Fruit fly (Drosophila melanogaster) whole organism, embryonic: Measurements from ENCODE around the gene CG13716.
A peak's percentile ranks its signal among the peaks of the same experiment; 100 is the strongest.

Experiments used
- CG11456 ChIP-seq: fragments of 200-800 bp; sonication (Bioruptor generic); IDR thresholded peaks from 3 replicates; pipeline ENCODE4 v1.3.6; 2022; ENCODE audit warnings: missing biosample characterization, missing genetic modification characterization
- CG12659 ChIP-seq: fragments of 200-800 bp; sonication (Bioruptor generic); optimal IDR thresholded peaks from 3 replicates; lab custom pipeline; 2017; ENCODE audit warnings: mild to moderate bottlenecking, missing biosample characterization, missing genetic modification reagents, missing genetic modification characterization
- CG13424 ChIP-seq: fragments of 200-800 bp; sonication (Bioruptor generic); optimal IDR thresholded peaks from 2 replicates; lab custom pipeline; 2019; ENCODE audit warnings: missing biosample characterization, mild to moderate bottlenecking, missing genetic modification characterization, moderate library complexity
- CG1529 ChIP-seq: fragments of 200-800 bp; sonication (Bioruptor generic); optimal IDR thresholded peaks from 3 replicates; lab custom pipeline; 2018; ENCODE audit warnings: missing biosample characterization, missing genetic modification characterization
- CG17186 ChIP-seq: fragments of 200-800 bp; sonication (Bioruptor generic); optimal IDR thresholded peaks from 3 replicates; lab custom pipeline; 2017; ENCODE audit warnings: missing biosample characterization, missing genetic modification reagents, missing genetic modification characterization
- CG2199 ChIP-seq: fragments of 200-800 bp; sonication (Bioruptor generic); IDR thresholded peaks from 3 replicates; pipeline ENCODE4 v1.3.6; 2022; ENCODE audit warnings: missing biosample characterization, missing genetic modification characterization
- CG30403 ChIP-seq: fragments of 200-800 bp; sonication (Bioruptor generic); optimal IDR thresholded peaks from 3 replicates; lab custom pipeline; 2016; ENCODE audit warnings: missing biosample characterization, missing genetic modification characterization
- CG4820 ChIP-seq: fragments of 200-800 bp; sonication (Bioruptor generic); optimal IDR thresholded peaks from 3 replicates; lab custom pipeline; 2016; ENCODE audit warnings: missing biosample characterization, missing genetic modification characterization
- CG6683 ChIP-seq: fragments of 200-800 bp; sonication (Bioruptor generic); optimal IDR thresholded peaks from 2 replicates; lab custom pipeline; 2017; ENCODE audit warnings: missing biosample characterization, mild to moderate bottlenecking, missing genetic modification characterization, missing genetic modification reagents
- CG6813 ChIP-seq: fragments of 200-800 bp; sonication (Bioruptor generic); optimal IDR thresholded peaks from 2 replicates; lab custom pipeline; 2017; ENCODE audit warnings: missing biosample characterization, missing genetic modification characterization, mild to moderate bottlenecking, moderate library complexity, missing genetic modification reagents
- CG7357 ChIP-seq: fragments of 200-800 bp; sonication (Bioruptor generic); IDR thresholded peaks from 3 replicates; pipeline ENCODE4 v1.3.6; 2022; ENCODE audit warnings: missing biosample characterization, missing genetic modification characterization
- CG7372 ChIP-seq: fragments of 200-800 bp; sonication (Bioruptor generic); IDR thresholded peaks from 2 replicates; pipeline ENCODE4 v1.3.6; 2022; ENCODE audit warnings: missing biosample characterization, missing genetic modification characterization
- CG9437 ChIP-seq: fragments of 200-800 bp; sonication (Bioruptor generic); optimal IDR thresholded peaks from 2 replicates; lab custom pipeline; 2018; ENCODE audit warnings: missing biosample characterization, mild to moderate bottlenecking, missing genetic modification characterization
- CG9609 ChIP-seq: fragments of 200-800 bp; sonication (Bioruptor generic); optimal IDR thresholded peaks from 3 replicates; lab custom pipeline; 2016; ENCODE audit warnings: missing biosample characterization, missing genetic modification characterization
- CG9817 ChIP-seq: fragments of 200-800 bp; sonication (Bioruptor generic); optimal IDR thresholded peaks from 2 replicates; lab custom pipeline; 2018; ENCODE audit warnings: missing biosample characterization, mild to moderate bottlenecking, missing genetic modification characterization, moderate library complexity
- CoRest ChIP-seq: fragments of 200-800 bp; sonication (Bioruptor generic); optimal IDR thresholded peaks from 3 replicates; lab custom pipeline; 2018; ENCODE audit warnings: missing biosample characterization, mild to moderate bottlenecking, missing genetic modification characterization, moderate library complexity
- D19A ChIP-seq: fragments of 200-800 bp; optimal IDR thresholded peaks from 3 replicates; lab custom pipeline; 2019; ENCODE audit warnings: missing biosample characterization, mild to moderate bottlenecking, missing genetic modification characterization, moderate library complexity
- Ets65A ChIP-seq: fragments of 200-800 bp; sonication (Bioruptor generic); peaks from one replicate; lab custom pipeline; 2016; ENCODE audit warnings: missing biosample characterization, missing genetic modification characterization
- Fer3 ChIP-seq: fragments of 200-800 bp; sonication (Bioruptor generic); optimal IDR thresholded peaks from 2 replicates; lab custom pipeline; 2018; ENCODE audit warnings: missing biosample characterization, mild to moderate bottlenecking, missing genetic modification characterization, moderate library complexity
- Gug ChIP-seq: fragments of 200-800 bp; sonication (Bioruptor generic); IDR thresholded peaks from 4 replicates; pipeline ENCODE4 v1.3.6; 2022; ENCODE audit warnings: missing biosample characterization, missing genetic modification characterization
- Med ChIP-seq: fragments of 200-800 bp; sonication (Bioruptor generic); peaks from one replicate; lab custom pipeline; 2016; ENCODE audit warnings: missing biosample characterization, missing genetic modification characterization, mild to moderate bottlenecking, inconsistent platforms, moderate library complexity
- Nf-YB ChIP-seq: fragments of 200-800 bp; sonication (Bioruptor generic); optimal IDR thresholded peaks from 3 replicates; lab custom pipeline; 2019; ENCODE audit warnings: missing biosample characterization, mild to moderate bottlenecking, missing genetic modification characterization, moderate library complexity
- Oli ChIP-seq: fragments of 200-800 bp; sonication (Bioruptor generic); optimal IDR thresholded peaks from 2 replicates; lab custom pipeline; 2018; ENCODE audit warnings: missing biosample characterization, mild to moderate bottlenecking, missing genetic modification characterization, moderate library complexity
- Ravus ChIP-seq: fragments of 200-800 bp; sonication (Bioruptor generic); IDR thresholded peaks from 2 replicates; pipeline ENCODE4 v1.3.6; 2022; ENCODE audit warnings: missing biosample characterization, missing genetic modification characterization
- Sox100B ChIP-seq: fragments of 200-800 bp; sonication (Bioruptor generic); optimal IDR thresholded peaks from 3 replicates; lab custom pipeline; 2018; ENCODE audit warnings: missing biosample characterization, mild to moderate bottlenecking, missing genetic modification characterization
- Sox102F ChIP-seq: fragments of 200-800 bp; sonication (Bioruptor generic); optimal IDR thresholded peaks from 2 replicates; lab custom pipeline; 2018; ENCODE audit warnings: missing biosample characterization, mild to moderate bottlenecking, missing genetic modification characterization, moderate library complexity
- Xbp1 ChIP-seq: fragments of 200-800 bp; sonication (Bioruptor generic); optimal IDR thresholded peaks from 3 replicates; lab custom pipeline; 2016; ENCODE audit warnings: missing biosample characterization, mild to moderate bottlenecking, missing genetic modification characterization
- Xrp1 ChIP-seq: fragments of 200-800 bp; sonication (Bioruptor generic); IDR thresholded peaks from 2 replicates; pipeline ENCODE4 v1.3.6; 2022; ENCODE audit warnings: missing biosample characterization, missing genetic modification characterization
- YL-1 ChIP-seq: fragments of 200-800 bp; sonication (Bioruptor generic); optimal IDR thresholded peaks from 3 replicates; lab custom pipeline; 2017; ENCODE audit warnings: missing biosample characterization, mild to moderate bottlenecking, missing genetic modification characterization
- ab ChIP-seq: fragments of 200-800 bp; sonication (Bioruptor generic); optimal IDR thresholded peaks from 2 replicates; lab custom pipeline; 2016; ENCODE audit warnings: missing biosample characterization, missing genetic modification characterization
- abd-A ChIP-seq: fragments of 200-800 bp; sonication (Bioruptor generic); optimal IDR thresholded peaks from 3 replicates; lab custom pipeline; 2019; ENCODE audit warnings: missing biosample characterization, mild to moderate bottlenecking, missing genetic modification characterization, moderate library complexity
- az2 ChIP-seq: fragments of 200-800 bp; sonication (Bioruptor generic); optimal IDR thresholded peaks from 3 replicates; lab custom pipeline; 2016; ENCODE audit warnings: missing biosample characterization, missing genetic modification characterization
- chm ChIP-seq: fragments of 200-800 bp; sonication (Bioruptor generic); IDR thresholded peaks from 2 replicates; pipeline ENCODE4 v1.3.6; 2022; ENCODE audit warnings: missing biosample characterization, missing genetic modification characterization
- ci ChIP-seq: fragments of 200-800 bp; sonication (Bioruptor generic); IDR thresholded peaks from 3 replicates; pipeline ENCODE4 v1.3.6; 2022; ENCODE audit warnings: missing biosample characterization, missing genetic modification characterization
- dmrt11E ChIP-seq: fragments of 200-800 bp; sonication (Bioruptor generic); optimal IDR thresholded peaks from 3 replicates; lab custom pipeline; 2018; ENCODE audit warnings: missing biosample characterization, mild to moderate bottlenecking, missing genetic modification characterization, moderate library complexity
- dmrt99B ChIP-seq: fragments of 200-800 bp; sonication (Bioruptor generic); optimal IDR thresholded peaks from 2 replicates; lab custom pipeline; 2018; ENCODE audit warnings: missing biosample characterization, mild to moderate bottlenecking, missing genetic modification characterization, moderate library complexity
- esg ChIP-seq: fragments of 200-800 bp; sonication (Bioruptor generic); conservative IDR thresholded peaks from 2 replicates; pipeline ENCODE4 v1.3.6; 2022; ENCODE audit warnings: missing biosample characterization, missing genetic modification characterization
- fd3F ChIP-seq: fragments of 200-800 bp; sonication (Bioruptor generic); optimal IDR thresholded peaks from 2 replicates; lab custom pipeline; 2018; ENCODE audit warnings: missing biosample characterization, mild to moderate bottlenecking, missing genetic modification characterization, moderate library complexity
- gce ChIP-seq: fragments of 200-800 bp; sonication (Bioruptor generic); IDR thresholded peaks from 3 replicates; pipeline ENCODE4 v1.3.6; 2022; ENCODE audit warnings: missing biosample characterization, missing genetic modification characterization
- lilli ChIP-seq: fragments of 200-800 bp; sonication (Bioruptor generic); optimal IDR thresholded peaks from 3 replicates; lab custom pipeline; 2016; ENCODE audit warnings: missing biosample characterization, missing genetic modification characterization
- lola ChIP-seq, 3 experiments: fragments of >200 bp in 2 of 3; fragments of 200-800 bp in 1 of 3; sonication (Bioruptor generic) in 1 of 3; optimal IDR thresholded peaks; 2 replicates each; lab custom pipeline; 2017 to 2019; ENCODE audit warnings: missing biosample characterization in 3 of 3, missing genetic modification characterization in 3 of 3, mild to moderate bottlenecking in 1 of 3, moderate library complexity in 1 of 3
- org-1 ChIP-seq: fragments of 200-800 bp; sonication (Bioruptor generic); optimal IDR thresholded peaks from 2 replicates; lab custom pipeline; 2017; ENCODE audit warnings: missing biosample characterization, missing genetic modification characterization
- repo ChIP-seq: fragments of 200-800 bp; sonication (Bioruptor generic); optimal IDR thresholded peaks from 2 replicates; lab custom pipeline; 2016; ENCODE audit warnings: missing biosample characterization, missing genetic modification characterization
- run ChIP-seq: fragments of 200-800 bp; sonication (Bioruptor generic); optimal IDR thresholded peaks from 3 replicates; lab custom pipeline; 2018; ENCODE audit warnings: missing biosample characterization, mild to moderate bottlenecking, missing genetic modification characterization
- slp2 ChIP-seq: fragments of 200-800 bp; sonication (Bioruptor generic); optimal IDR thresholded peaks from 2 replicates; lab custom pipeline; 2016; ENCODE audit warnings: missing biosample characterization, missing genetic modification characterization
- ssp ChIP-seq: fragments of 200-800 bp; sonication (Bioruptor generic); IDR thresholded peaks from 2 replicates; pipeline ENCODE4 v1.3.6; 2022; ENCODE audit warnings: missing biosample characterization, missing genetic modification characterization
- sug ChIP-seq: fragments of 200-800 bp; optimal IDR thresholded peaks from 2 replicates; lab custom pipeline; 2019; ENCODE audit warnings: missing biosample characterization, mild to moderate bottlenecking, missing genetic modification characterization, moderate library complexity
- zfh1 ChIP-seq: fragments of 200-800 bp; sonication (Bioruptor generic); IDR thresholded peaks from 3 replicates; pipeline ENCODE4 v1.3.6; 2022; ENCODE audit warnings: missing biosample characterization, missing genetic modification characterization

Gene CG13716

dm6 chr3L:4606739-4607428, 27.7 kb downstream of the CG13716 start (continued):
- TF ChIP-seq gce, result 0 out of 3 replicates have a peak, but pooled peaks have one; percentile 9
- TF ChIP-seq run (tag; lab: Kevin White, UChicago), result no peak
- no peak for TF ChIP-seq org-1 (GFP tag; lab: Kevin White, UChicago)
- 0 out of 3 replicates have a peak, but pooled peaks have one; percentile 75 for TF ChIP-seq CG2199
- TF ChIP-seq repo, result no peak
- TF ChIP-seq CG9609 (GFP tag; lab: Kevin White, UChicago), result no peak
- no peak for TF ChIP-seq ab (GFP tag; lab: Kevin White, UChicago)
- TF ChIP-seq zfh1 (GFP tag; lab: Robert Waterston, UW), result 0 out of 3 replicates have a peak, but pooled peaks have one; percentile 4

DNA sequence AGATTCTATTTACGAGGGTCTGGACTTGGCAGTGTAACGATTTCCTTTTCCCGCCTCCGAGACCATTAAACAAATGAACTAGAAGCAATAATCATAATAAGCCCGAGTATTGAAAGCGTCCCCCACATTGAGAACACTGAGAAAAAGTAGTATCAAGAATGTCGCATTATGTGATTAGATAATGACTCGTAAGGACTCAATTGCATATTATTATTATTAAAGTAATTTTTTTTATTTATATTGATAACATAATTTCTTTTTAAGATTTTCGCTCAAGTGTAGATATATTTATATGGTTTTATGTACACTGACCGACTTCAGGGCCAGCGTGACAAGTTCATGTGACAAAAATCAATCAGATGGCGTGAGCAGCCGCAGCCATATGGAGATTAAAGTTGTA, 31.1 kb downstream of the CG13716 start:
- TF ChIP-seq CG9817 (peak; percentile 37), Fer3 (tag; lab: Kevin White, UChicago) (peak; percentile 58), fd3F (peak; percentile 38), CoRest (tag; lab: Kevin White, UChicago) (peak; percentile 53), CG6683 (GFP tag; lab: Kevin White, UChicago) (peak; percentile 17), lola (GFP tag; optimal IDR thresholded peaks at IDR 0.05; lab: Kevin White, UChicago) (peak in 1 of 3 experiments; percentile 13), CG4820 (GFP tag; lab: Kevin White, UChicago) (peak; percentile 23), chm (GFP tag; lab: Robert Waterston, UW) (no peak), CG30403 (GFP tag; lab: Kevin White, UChicago) (peak; percentile 51), Gug (peak; percentile 11; the same call in 2 of the 4 replicates), CG13424 (tag; lab: Kevin White, UChicago) (peak; percentile 30), ci (peak; percentile 70; the same call in 2 of the 3 replicates), esg (GFP tag; lab: Robert Waterston, UW) (peak; percentile 58), Nf-YB (no peak), slp2 (GFP tag; lab: Kevin White, UChicago) (no peak), CG1529 (GFP tag; lab: Kevin White, UChicago) (peak; percentile 15), Ets65A (GFP tag; lab: Kevin White, UChicago) (no peak), CG9437 (GFP tag; lab: Kevin White, UChicago) (peak; percentile 23), Sox100B (GFP tag; lab: Kevin White, UChicago) (peak; percentile 29), CG12659 (GFP tag; lab: Kevin White, UChicago) (peak; percentile 27), CG17186 (GFP tag; lab: Kevin White, UChicago) (no peak), YL-1 (no peak), abd-A (tag; lab: Kevin White, UChicago) (peak; percentile 42), CG6813 (peak; percentile 2), Ravus (GFP tag; lab: Robert Waterston, UW) (peak; percentile 23), CG7357 (GFP tag; lab: Robert Waterston, UW) (0 out of 3 replicates have a peak, but pooled peaks have one; percentile 22), CG11456 (GFP tag; lab: Robert Waterston, UW) (no peak; the same call in 2 of the 3 replicates), Oli (tag; lab: Kevin White, UChicago) (peak; percentile 45), sug (tag; lab: Kevin White, UChicago) (peak; percentile 48), lilli (GFP tag; lab: Kevin White, UChicago) (peak; percentile 1), dmrt99B (peak; percentile 59), ssp (peak; percentile 36; the same call in 1 of the 2 replicates), Xrp1 (GFP tag; lab: Robert Waterston, UW) (peak; percentile 69), CG7372 (GFP tag; lab: Robert Waterston, UW) (peak; percentile 49; the same call in 1 of the 2 replicates), D19A (tag; lab: Kevin White, UChicago) (peak; percentile 26), Med (GFP tag; lab: Kevin White, UChicago) (peak; percentile 73), Xbp1 (GFP tag; lab: Kevin White, UChicago) (peak; percentile 16), az2 (GFP tag; lab: Kevin White, UChicago) (peak; percentile 29), Sox102F (GFP tag; lab: Kevin White, UChicago) (peak; percentile 72), dmrt11E (tag; lab: Kevin White, UChicago) (peak; percentile 32)
